Fruit fly (Drosophila melanogaster): Measurements from ENCODE around the gene CG13287.

The CG13287 gene

dm6 chr3L:5843895-5844576, 38.1 kb upstream of the CG13287 start (continued):
- no peak for TF ChIP-seq CG34224 (GFP tag; IDR thresholded peaks at IDR 0.05; ENCODE audit: partially characterized antibody)
- TF ChIP-seq CG32767 (GFP tag; IDR thresholded peaks at IDR 0.05) = no peak
- 0 out of 3 replicates have a peak, but pooled peaks have one; percentile 1 for TF ChIP-seq HLH4C (GFP tag; IDR thresholded peaks at IDR 0.05; ENCODE audit: partially characterized antibody)
- peak; percentile 16 for TF ChIP-seq Ets65A (GFP tag)
- TF ChIP-seq vfl (GFP tag; optimal IDR thresholded peaks at IDR 0.05) = no peak
- no peak for TF ChIP-seq grau (tag; optimal IDR thresholded peaks at IDR 0.05)
- TF ChIP-seq CG10543 (GFP tag; optimal IDR thresholded peaks at IDR 0.05) = peak; percentile 46
- TF ChIP-seq CG11695 (GFP tag; IDR thresholded peaks at IDR 0.05) = 0 out of 3 replicates have a peak, but pooled peaks have one; percentile 21
- TF ChIP-seq CHES-1-like (GFP tag; optimal IDR thresholded peaks at IDR 0.05) = no peak
- TF ChIP-seq Jarid2 (GFP tag; optimal IDR thresholded peaks at IDR 0.05) = peak; percentile 35
- peak; percentile 3 for TF ChIP-seq odd (GFP tag; optimal IDR thresholded peaks at IDR 0.05)
- TF ChIP-seq ranshi (GFP tag; IDR thresholded peaks at IDR 0.05) = no peak
- no peak for TF ChIP-seq CG30020 (tag; optimal IDR thresholded peaks at IDR 0.05)
- peak; percentile 99 for TF ChIP-seq Deaf1 (tag; optimal IDR thresholded peaks at IDR 0.05)
- peak; percentile 11 for TF ChIP-seq CG11504 (tag; optimal IDR thresholded peaks at IDR 0.05)
- peak; percentile 28 for TF ChIP-seq Nf-YC (tag; optimal IDR thresholded peaks at IDR 0.05)
- TF ChIP-seq chn (GFP tag; optimal IDR thresholded peaks at IDR 0.05) = no peak
- peak; percentile 59 for TF ChIP-seq z (GFP tag; IDR thresholded peaks at IDR 0.05)
- no peak for TF ChIP-seq pzg (GFP tag; optimal IDR thresholded peaks at IDR 0.05)
- peak; percentile 18; the same call in 1 of the 2 replicates for TF ChIP-seq sob (GFP tag; IDR thresholded peaks at IDR 0.05)
- no peak for TF ChIP-seq Rfx (GFP tag; IDR thresholded peaks at IDR 0.05)
- peak; percentile 56 for TF ChIP-seq Med (GFP tag)
- no peak for TF ChIP-seq zfh1 (GFP tag; IDR thresholded peaks at IDR 0.05)
- peak; percentile 17 for TF ChIP-seq kay (GFP tag; optimal IDR thresholded peaks at IDR 0.05)
- TF ChIP-seq tin (GFP tag; optimal IDR thresholded peaks at IDR 0.05) = no peak
- TF ChIP-seq CG12104 (GFP tag; optimal IDR thresholded peaks at IDR 0.05) = no peak
- no peak for TF ChIP-seq CG12155 (GFP tag; optimal IDR thresholded peaks at IDR 0.05)
- TF ChIP-seq sens (GFP tag) = peak; percentile 62
- peak; percentile 62; the same call in 1 of the 4 replicates for TF ChIP-seq chinmo (GFP tag; IDR thresholded peaks at IDR 0.05; ENCODE audit: partially characterized antibody)
- TF ChIP-seq CG33557 (GFP tag; optimal IDR thresholded peaks at IDR 0.05) = peak; percentile 3
- no peak for TF ChIP-seq CG17359 (tag; optimal IDR thresholded peaks at IDR 0.05)
- TF ChIP-seq Adf1 (GFP tag; IDR thresholded peaks at IDR 0.05) = 0 out of 2 replicates have a peak, but pooled peaks have one; percentile 28

- TF ChIP-seq Sry-δ (GFP tag; optimal IDR thresholded peaks at IDR 0.05) = no peak
- TF ChIP-seq MBD-R2 (GFP tag; IDR thresholded peaks at IDR 0.05) = no peak
- TF ChIP-seq hth (optimal IDR thresholded peaks at IDR 0.05) = no peak
- no peak for TF ChIP-seq Lim3 (GFP tag; IDR thresholded peaks at IDR 0.05)
- no peak for TF ChIP-seq nmo (GFP tag; optimal IDR thresholded peaks at IDR 0.05)
- no peak for TF ChIP-seq CG6689 (GFP tag; IDR thresholded peaks at IDR 0.05)
- no peak for TF ChIP-seq Taf1 (GFP tag; IDR thresholded peaks at IDR 0.05)
- no peak for TF ChIP-seq eve (GFP tag; optimal IDR thresholded peaks at IDR 0.05)
- TF ChIP-seq CG6175 (GFP tag; IDR thresholded peaks at IDR 0.05) = no peak; the same call in 2 of the 3 replicates
- no peak for TF ChIP-seq insv (GFP tag; optimal IDR thresholded peaks at IDR 0.05)
- TF ChIP-seq NFAT (GFP tag; IDR thresholded peaks at IDR 0.05) = 0 out of 2 replicates have a peak, but pooled peaks have one; percentile 12
- TF ChIP-seq Dbx (GFP tag; IDR thresholded peaks at IDR 0.05) = peak; percentile 47; the same call in 2 of the 3 replicates
- no peak for TF ChIP-seq sima (GFP tag; optimal IDR thresholded peaks at IDR 0.05)
- no peak for TF ChIP-seq rib (GFP tag; IDR thresholded peaks at IDR 0.05)
- TF ChIP-seq Lhr (GFP tag; optimal IDR thresholded peaks at IDR 0.05) = no peak
- no peak for TF ChIP-seq Antp (GFP tag; optimal IDR thresholded peaks at IDR 0.05)
- TF ChIP-seq HmgZ (tag; optimal IDR thresholded peaks at IDR 0.05) = peak; percentile 17
- no peak for TF ChIP-seq Sox100B (GFP tag; optimal IDR thresholded peaks at IDR 0.05)
- TF ChIP-seq sob (GFP tag; IDR thresholded peaks at IDR 0.05) = peak; percentile 25; the same call in 1 of the 2 replicates
- no peak for TF ChIP-seq sisA (GFP tag; IDR thresholded peaks at IDR 0.05)
- no peak for TF ChIP-seq klu (GFP tag; IDR thresholded peaks at IDR 0.05)
- no peak for TF ChIP-seq TFAM (GFP tag; optimal IDR thresholded peaks at IDR 0.05)
These were observed 36.6 kb upstream of the CG13287 start, which contains the start of gene vn for dm6 chr3L:5845466-5845865. TSS of gene vn (minus strand) at chr3L:5845664.

All from whole organism, embryonic.